Worm (Caenorhabditis elegans) whole organism, young adult: ENCODE results near the gene srx-24.

Experiments used
- B0019.2 ChIP-seq: fragments of 200-800 bp; sonication (Bioruptor generic); conservative IDR thresholded peaks from 2 replicates; pipeline ENCODE4 v1.3.6; 2022; ENCODE audit warnings: missing genetic modification reagents, missing genetic modification characterization, missing compliant biosample characterization
- B0261.1 ChIP-seq: sonication (generic microtip); optimal IDR thresholded peaks from 2 replicates; lab custom pipeline; 2016; ENCODE audit warnings: mild to moderate bottlenecking, missing genetic modification characterization, moderate library complexity, missing compliant biosample characterization
- B0336.3 ChIP-seq: fragments of 200-800 bp; sonication (Bioruptor generic); IDR thresholded peaks from 2 replicates; pipeline ENCODE4 v1.3.6; 2022; ENCODE audit warnings: missing genetic modification characterization, missing compliant biosample characterization
- F10E7.11 ChIP-seq: sonication (generic microtip); optimal IDR thresholded peaks from 2 replicates; lab custom pipeline; 2017; ENCODE audit warnings: mild to moderate bottlenecking, missing genetic modification characterization, moderate library complexity, missing compliant biosample characterization
- F23B12.7 ChIP-seq: sonication (generic microtip); optimal IDR thresholded peaks from 2 replicates; lab custom pipeline; 2017; ENCODE audit warnings: missing genetic modification characterization, mild to moderate bottlenecking, missing compliant biosample characterization, antibody characterized with exemption, moderate library complexity; ENCODE audit not compliant: insufficient read depth
- F33H1.4 ChIP-seq: fragments of 200-800 bp; sonication (Bioruptor generic); IDR thresholded peaks from 2 replicates; pipeline ENCODE4 v1.3.6; 2022; ENCODE audit warnings: missing genetic modification reagents, missing genetic modification characterization, missing compliant biosample characterization
- F49E8.2 ChIP-seq: sonication (generic microtip); optimal IDR thresholded peaks from 3 replicates; lab custom pipeline; 2017; ENCODE audit warnings: missing genetic modification characterization, mild to moderate bottlenecking, missing compliant biosample characterization, antibody characterized with exemption, moderate library complexity; ENCODE audit not compliant: insufficient read depth
- K11D2.4 ChIP-seq: fragments of 200-800 bp; sonication (Bioruptor generic); IDR thresholded peaks from 2 replicates; pipeline ENCODE4 v1.3.6; 2022; ENCODE audit warnings: missing genetic modification reagents, missing genetic modification characterization, missing compliant biosample characterization
- T07F8.4 ChIP-seq: sonication (generic microtip); optimal IDR thresholded peaks from 2 replicates; lab custom pipeline; 2016; ENCODE audit warnings: mild to moderate bottlenecking, missing genetic modification characterization, moderate library complexity, missing compliant biosample characterization
- Y53G8AR.9 ChIP-seq: fragments of 200-800 bp; sonication (Bioruptor generic); conservative IDR thresholded peaks from 2 replicates; pipeline ENCODE4 v1.3.6; 2022; ENCODE audit warnings: missing genetic modification reagents, missing genetic modification characterization, missing compliant biosample characterization
- aptf-3 ChIP-seq: fragments of 200-800 bp; sonication (Bioruptor generic); IDR thresholded peaks from 2 replicates; pipeline ENCODE4 v1.3.6; 2022; ENCODE audit warnings: missing genetic modification characterization, missing compliant biosample characterization
- athp-1 ChIP-seq: sonication (generic microtip); optimal IDR thresholded peaks from 2 replicates; lab custom pipeline; 2017; ENCODE audit warnings: mild to moderate bottlenecking, missing genetic modification characterization, missing compliant biosample characterization
- dox-1 ChIP-seq: fragments of 200-800 bp; sonication (Bioruptor generic); IDR thresholded peaks from 2 replicates; pipeline ENCODE4 v1.3.6; 2022; ENCODE audit warnings: missing genetic modification reagents, missing genetic modification characterization, missing compliant biosample characterization
- dpl-1 ChIP-seq: fragments of 150-350 bp; optimal IDR thresholded peaks from 2 replicates; lab custom pipeline; 2014; ENCODE audit warnings: missing biosample characterization, missing genetic modification reagents, missing genetic modification characterization
- efl-1 ChIP-seq: fragments of 150-350 bp; optimal IDR thresholded peaks from 2 replicates; lab custom pipeline; 2014; ENCODE audit warnings: missing biosample characterization, missing genetic modification reagents, missing genetic modification characterization
- egl-18 ChIP-seq: fragments of 200-800 bp; sonication (Bioruptor generic); IDR thresholded peaks from 2 replicates; pipeline ENCODE4 v1.3.6; 2022; ENCODE audit warnings: missing genetic modification reagents, missing genetic modification characterization, missing compliant biosample characterization
- egrh-3 ChIP-seq: fragments of 200-800 bp; sonication (Bioruptor generic); IDR thresholded peaks from 2 replicates; pipeline ENCODE4 v1.3.6; 2022; ENCODE audit warnings: missing genetic modification reagents, missing genetic modification characterization, missing compliant biosample characterization
- ets-4 ChIP-seq: fragments of 200-800 bp; sonication (Bioruptor generic); optimal IDR thresholded peaks from 2 replicates; lab custom pipeline; 2018; ENCODE audit warnings: mild to moderate bottlenecking, missing genetic modification characterization, missing compliant biosample characterization
- fkh-3 ChIP-seq: sonication (generic microtip); optimal IDR thresholded peaks from 2 replicates; lab custom pipeline; 2016; ENCODE audit warnings: mild to moderate bottlenecking, missing genetic modification characterization, missing compliant biosample characterization
- lin-26 ChIP-seq: fragments of 200-800 bp; sonication (Bioruptor generic); IDR thresholded peaks from 2 replicates; pipeline ENCODE4 v1.3.6; 2022; ENCODE audit warnings: missing genetic modification reagents, missing genetic modification characterization, missing compliant biosample characterization
- lir-1 ChIP-seq: fragments of 200-800 bp; sonication (Bioruptor generic); conservative IDR thresholded peaks from 2 replicates; pipeline ENCODE4 v1.3.6; 2022; ENCODE audit warnings: missing genetic modification reagents, missing genetic modification characterization, missing compliant biosample characterization
- madf-3 ChIP-seq: fragments of 200-800 bp; sonication (Bioruptor generic); IDR thresholded peaks from 2 replicates; pipeline ENCODE4 v1.3.6; 2022; ENCODE audit warnings: missing genetic modification reagents, missing genetic modification characterization, missing compliant biosample characterization
- mcd-1 ChIP-seq: fragments of 200-800 bp; sonication (Bioruptor generic); IDR thresholded peaks from 2 replicates; pipeline ENCODE4 v1.3.6; 2022; ENCODE audit warnings: missing genetic modification reagents, missing genetic modification characterization, missing compliant biosample characterization
- mxl-1 ChIP-seq: sonication (generic microtip); optimal IDR thresholded peaks from 2 replicates; lab custom pipeline; 2016; ENCODE audit warnings: missing genetic modification characterization, missing compliant biosample characterization
- nfyb-1 ChIP-seq: fragments of 200-800 bp; sonication (Bioruptor generic); IDR thresholded peaks from 2 replicates; pipeline ENCODE4 v1.3.6; 2022; ENCODE audit warnings: missing genetic modification reagents, missing genetic modification characterization, missing compliant biosample characterization
- nhr-80 ChIP-seq: sonication (generic microtip); optimal IDR thresholded peaks from 2 replicates; lab custom pipeline; 2016; ENCODE audit warnings: missing genetic modification characterization, missing compliant biosample characterization
- nhr-90 ChIP-seq: sonication (generic microtip); optimal IDR thresholded peaks from 2 replicates; lab custom pipeline; 2016; ENCODE audit warnings: missing genotype, mild to moderate bottlenecking, missing genetic modification characterization, missing compliant biosample characterization
- repo-1 ChIP-seq: sonication (generic microtip); optimal IDR thresholded peaks from 2 replicates; lab custom pipeline; 2017; ENCODE audit warnings: mild to moderate bottlenecking, missing genetic modification characterization, missing compliant biosample characterization
- sdz-38 ChIP-seq: sonication (generic microtip); optimal IDR thresholded peaks from 2 replicates; lab custom pipeline; 2016; ENCODE audit warnings: missing genotype, missing genetic modification characterization, missing compliant biosample characterization
- snpc-1.1 ChIP-seq: sonication (generic microtip); optimal IDR thresholded peaks from 2 replicates; lab custom pipeline; 2017; ENCODE audit warnings: missing genetic modification characterization, mild to moderate bottlenecking, missing compliant biosample characterization, antibody characterized with exemption, moderate library complexity, missing genotype, missing genetic modification reagents; ENCODE audit not compliant: insufficient read depth
- snpc-3.4 ChIP-seq: sonication (generic microtip); optimal IDR thresholded peaks from 2 replicates; lab custom pipeline; 2017; ENCODE audit warnings: missing genetic modification characterization, mild to moderate bottlenecking, missing compliant biosample characterization, antibody characterized with exemption, moderate library complexity, missing genotype, missing genetic modification reagents
- sptf-2 ChIP-seq: fragments of 200-800 bp; sonication (Bioruptor generic); optimal IDR thresholded peaks from 2 replicates; lab custom pipeline; 2018; ENCODE audit warnings: mild to moderate bottlenecking, missing genetic modification characterization, missing compliant biosample characterization
- tlf-1 ChIP-seq: fragments of 200-800 bp; sonication (Bioruptor generic); optimal IDR thresholded peaks from 2 replicates; lab custom pipeline; 2018; ENCODE audit warnings: mild to moderate bottlenecking, missing genetic modification characterization, missing compliant biosample characterization
- unc-130 ChIP-seq: sonication (generic microtip); optimal IDR thresholded peaks from 2 replicates; lab custom pipeline; 2016; ENCODE audit warnings: missing genetic modification reagents, missing genetic modification characterization, missing compliant biosample characterization
- unc-62 ChIP-seq: fragments of 150-350 bp; optimal IDR thresholded peaks from 2 replicates; lab custom pipeline; 2014; ENCODE audit warnings: missing biosample characterization, missing genetic modification reagents, missing genetic modification characterization
- xnd-1 ChIP-seq: sonication (generic microtip); optimal IDR thresholded peaks from 2 replicates; lab custom pipeline; 2016; ENCODE audit warnings: missing genotype, missing genetic modification reagents, missing genetic modification characterization, missing compliant biosample characterization
- zfh-2 ChIP-seq: fragments of 200-800 bp; sonication (Bioruptor generic); conservative IDR thresholded peaks from 2 replicates; pipeline ENCODE4 v1.3.6; 2022; ENCODE audit warnings: missing genetic modification reagents, missing genetic modification characterization, missing compliant biosample characterization
- ztf-25 ChIP-seq: fragments of 200-800 bp; sonication (Bioruptor generic); IDR thresholded peaks from 2 replicates; pipeline ENCODE4 v1.3.6; 2022; ENCODE audit warnings: missing genetic modification reagents, missing genetic modification characterization, missing compliant biosample characterization
- ztf-26 ChIP-seq: sonication (generic microtip); optimal IDR thresholded peaks from 2 replicates; lab custom pipeline; 2017; ENCODE audit warnings: missing genetic modification characterization, missing compliant biosample characterization
- ztf-28 ChIP-seq: fragments of 200-800 bp; sonication (Bioruptor generic); IDR thresholded peaks from 2 replicates; pipeline ENCODE4 v1.3.6; 2022; ENCODE audit warnings: missing genetic modification reagents, missing genetic modification characterization, missing compliant biosample characterization

Gene srx-24

DNA sequence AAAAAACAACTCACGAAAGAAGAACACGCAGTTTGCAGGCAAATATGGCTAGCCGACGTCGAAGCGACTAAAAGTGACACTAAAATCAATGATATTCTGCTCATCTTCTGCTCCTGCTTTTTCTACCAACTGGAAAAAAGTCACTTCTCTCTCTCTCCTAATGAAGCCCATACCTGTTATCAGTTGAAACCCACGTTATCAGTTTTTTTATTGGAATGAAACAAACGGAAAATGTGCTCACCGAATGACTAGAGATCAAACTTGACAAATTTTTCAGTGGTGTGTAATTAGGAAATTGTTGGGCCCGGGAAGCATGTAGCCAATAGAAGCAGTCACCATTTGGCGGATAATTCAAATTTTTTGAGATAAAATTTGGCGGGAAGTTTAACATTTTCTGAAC lies 38.5 kb downstream of the srx-24 start, which contains the start of gene C24B9.3:
C24B9.3 (minus strand) TSS at position 171 of the 400 bp plus-strand sequence.
- TF ChIP-seq nhr-80 (tag; lab: Kevin White, UChicago) (peak; percentile 79), F33H1.4 (GFP tag; lab: Robert Waterston, UW) (no peak)

DNA sequence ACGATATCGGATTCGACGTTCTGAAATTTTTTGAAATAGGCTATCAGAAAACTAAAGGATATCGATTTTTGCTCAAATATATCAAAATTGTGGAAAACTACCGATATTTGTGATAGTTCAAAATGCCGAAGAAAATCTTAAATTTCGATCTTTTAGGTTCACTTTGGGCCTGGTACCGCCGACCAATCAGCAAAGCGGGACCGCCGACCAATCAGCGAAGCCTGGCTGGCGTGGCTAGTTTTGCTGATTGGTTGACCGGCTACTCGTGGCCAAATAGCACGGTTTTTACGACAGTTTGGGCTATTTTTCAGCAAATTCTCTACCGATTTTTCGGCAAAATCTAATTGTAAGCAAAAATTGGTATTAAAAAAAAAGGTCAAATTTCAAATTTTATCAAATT lies 39.7 kb downstream of the srx-24 start:
- TF ChIP-seq aptf-3 (no peak), F33H1.4 (GFP tag; lab: Robert Waterston, UW) (no peak), snpc-1.1 (tag; lab: Kevin White, UChicago) (no peak), nhr-90 (tag; lab: Kevin White, UChicago) (no peak), B0261.1 (no peak), fkh-3 (tag; lab: Kevin White, UChicago) (no peak), madf-3 (no peak), unc-130 (GFP tag; lab: Kevin White, UChicago) (no peak), ets-4 (GFP tag; lab: Kevin White, UChicago) (no peak), lir-1 (GFP tag; lab: Robert Waterston, UW) (no peak), efl-1 (GFP tag; lab: Kevin White, UChicago) (no peak)

DNA sequence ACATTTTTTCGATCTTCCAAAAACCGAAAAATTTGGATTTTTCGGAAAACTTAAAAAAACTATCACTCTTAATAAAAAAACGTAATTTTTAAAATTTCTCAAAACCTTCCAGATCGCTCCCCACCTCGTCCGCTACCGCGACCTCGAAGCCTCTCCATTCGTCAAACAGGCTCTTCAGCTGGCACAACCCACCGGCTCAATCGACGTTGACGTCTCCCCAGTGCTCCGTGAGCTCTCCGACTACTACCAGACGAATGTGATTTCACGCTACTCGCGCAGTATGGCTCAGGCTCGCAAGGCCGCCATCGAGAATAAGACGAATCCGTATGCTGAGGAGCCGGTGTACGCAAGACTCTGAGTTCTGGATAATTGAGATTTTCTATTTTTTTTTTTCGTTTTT lies 43.5 kb downstream of the srx-24 start:
- TF ChIP-seq snpc-3.4 (tag; lab: Kevin White, UChicago): no peak
- no peak for TF ChIP-seq sdz-38 (tag; lab: Kevin White, UChicago)
- no peak for TF ChIP-seq T07F8.4 (tag; lab: Kevin White, UChicago)
- no peak for TF ChIP-seq dox-1 (GFP tag; lab: Robert Waterston, UW)
- TF ChIP-seq ztf-26 (tag; lab: Kevin White, UChicago): no peak
- no peak for TF ChIP-seq egl-18 (GFP tag; lab: Robert Waterston, UW)
- TF ChIP-seq mxl-1 (tag; lab: Kevin White, UChicago): no peak
- no peak for TF ChIP-seq repo-1 (tag; lab: Kevin White, UChicago)
- no peak for TF ChIP-seq egrh-3 (GFP tag; lab: Robert Waterston, UW)
- no peak for TF ChIP-seq Y53G8AR.9 (GFP tag; lab: Robert Waterston, UW)
- no peak for TF ChIP-seq nfyb-1
- TF ChIP-seq nhr-80 (tag; lab: Kevin White, UChicago): no peak
- TF ChIP-seq lir-1 (GFP tag; lab: Robert Waterston, UW): no peak
- no peak for TF ChIP-seq F10E7.11 (tag; lab: Kevin White, UChicago)
- no peak for TF ChIP-seq F23B12.7
- no peak for TF ChIP-seq athp-1 (tag; lab: Kevin White, UChicago)
- no peak for TF ChIP-seq lin-26 (GFP tag; lab: Robert Waterston, UW)
- TF ChIP-seq snpc-1.1 (tag; lab: Kevin White, UChicago): no peak
- no peak for TF ChIP-seq F33H1.4 (GFP tag; lab: Robert Waterston, UW)

DNA sequence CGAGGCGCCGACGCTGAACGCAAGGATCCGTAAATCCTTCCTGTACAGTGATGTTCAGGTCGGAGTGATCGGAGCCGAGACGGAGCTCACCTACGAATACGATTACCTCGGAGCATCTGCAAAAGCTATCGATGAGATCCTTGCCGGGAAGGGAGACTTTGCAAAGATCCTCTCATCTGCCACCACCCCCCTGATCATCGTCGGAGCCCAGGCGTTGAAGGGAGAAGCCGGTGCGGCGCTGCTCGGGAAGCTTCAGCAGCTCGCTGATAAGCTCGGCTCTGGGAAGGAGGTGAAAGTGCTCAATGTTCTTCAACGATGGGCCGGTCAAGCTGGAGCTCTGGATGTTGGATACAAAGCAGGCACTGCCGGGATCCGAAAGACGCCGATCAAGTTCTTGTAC lies 46.6 kb downstream of the srx-24 start:
- TF ChIP-seq zfh-2: peak; percentile 53; the same call in 1 of the 2 replicates
- peak; percentile 71; the same call in 1 of the 2 replicates for TF ChIP-seq egrh-3 (GFP tag; lab: Robert Waterston, UW)
- TF ChIP-seq ztf-25 (GFP tag; lab: Robert Waterston, UW): 0 out of 2 replicates have a peak, but pooled peaks have one; percentile 3
- TF ChIP-seq sptf-2: no peak
- peak; percentile 47; the same call in 1 of the 2 replicates for TF ChIP-seq B0336.3 (GFP tag; lab: Robert Waterston, UW)
- TF ChIP-seq unc-62 (GFP tag; lab: Kevin White, UChicago): no peak
- TF ChIP-seq, all 124 proteins: peak for 4

DNA sequence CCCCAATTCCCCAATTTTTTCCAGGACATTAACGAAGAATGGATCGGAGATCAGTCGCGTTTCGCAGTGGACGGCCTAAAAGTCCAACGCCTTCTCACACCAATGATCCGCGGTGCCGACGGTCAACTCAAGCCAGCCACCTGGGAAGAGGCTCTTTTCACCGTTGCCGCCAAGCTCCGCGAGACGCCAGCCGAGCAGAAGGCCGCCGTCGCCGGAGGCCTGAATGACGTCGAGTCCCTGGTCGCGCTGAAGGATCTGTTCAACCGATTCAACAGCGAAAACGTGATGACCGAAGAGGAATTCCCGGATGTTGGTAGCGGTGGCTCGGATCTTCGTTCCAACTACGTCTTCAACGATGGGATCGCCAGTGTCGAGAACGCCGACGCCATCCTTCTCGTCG lies 47.0 kb downstream of the srx-24 start:
- TF ChIP-seq madf-3 (0 out of 2 replicates have a peak, but pooled peaks have one; percentile 9), B0019.2 (GFP tag; lab: Robert Waterston, UW) (no peak), K11D2.4 (GFP tag; lab: Robert Waterston, UW) (no peak), xnd-1 (tag; lab: Kevin White, UChicago) (no peak), zfh-2 (peak; percentile 73), unc-130 (GFP tag; lab: Kevin White, UChicago) (no peak), F49E8.2 (tag; lab: Kevin White, UChicago) (no peak), mcd-1 (GFP tag; lab: Robert Waterston, UW) (0 out of 2 replicates have a peak, but pooled peaks have one; percentile 10), lin-26 (GFP tag; lab: Robert Waterston, UW) (no peak), tlf-1 (GFP tag; lab: Kevin White, UChicago) (no peak), ztf-28 (GFP tag; lab: Robert Waterston, UW) (no peak), dpl-1 (GFP tag; lab: Kevin White, UChicago) (no peak)
- TF ChIP-seq, all 124 proteins: peak for 3
